Fruit fly (Drosophila melanogaster) whole organism, embryonic: ENCODE measurements around the gene CG43117.

Source experiments
- Antp ChIP-seq: fragments of 200-800 bp; sonication (Bioruptor generic); optimal IDR thresholded peaks from 3 replicates; lab custom pipeline; 2016; ENCODE audit warnings: missing biosample characterization, missing genetic modification characterization
- CG10274 ChIP-seq: fragments of 200-800 bp; sonication (Bioruptor generic); optimal IDR thresholded peaks from 3 replicates; lab custom pipeline; 2017; ENCODE audit warnings: missing biosample characterization, mild to moderate bottlenecking, missing genetic modification characterization
- CG10654 ChIP-seq: fragments of 200-800 bp; sonication (Bioruptor generic); optimal IDR thresholded peaks from 2 replicates; lab custom pipeline; 2016; ENCODE audit warnings: missing biosample characterization, missing genetic modification characterization

DNA sequence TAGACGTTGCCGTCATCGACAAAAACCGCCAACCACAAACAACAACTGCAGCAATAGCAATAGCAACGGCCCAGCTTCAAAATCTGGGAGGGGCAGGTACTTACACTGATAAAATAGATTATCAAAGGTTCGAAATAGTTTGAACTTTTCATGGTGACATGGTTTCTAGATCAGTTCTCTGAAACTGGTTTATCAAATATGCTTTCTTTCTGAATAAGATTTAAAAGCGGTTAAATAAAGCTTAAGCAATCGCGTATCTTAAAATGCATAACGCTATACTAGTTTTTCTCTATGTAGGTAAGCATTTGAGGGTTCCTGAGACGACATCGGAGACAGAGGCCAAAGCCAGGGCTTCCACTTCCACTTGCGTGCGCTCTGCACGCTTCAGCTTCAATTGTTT lies 45.8 kb downstream of the CG43117 start:
- TF ChIP-seq CG10654 (no peak), CG10274 (GFP tag; lab: Kevin White, UChicago) (no peak), Antp (no peak)
